Worm (Caenorhabditis elegans) whole organism, L1 larva: ENCODE measurements around the gene R08C7.1.

Experiments
- aha-1 ChIP-seq: fragments of 150-350 bp; optimal IDR thresholded peaks from 2 replicates; lab custom pipeline; 2014; ENCODE audit warnings: missing biosample characterization, missing genetic modification characterization
- ceh-82 ChIP-seq, 3 experiments: fragments of 150-350 bp in 1 of 3; sonication (generic microtip) in 2 of 3; optimal IDR thresholded peaks; 2 replicates each; lab custom pipeline; 2014 to 2017; ENCODE audit warnings: missing biosample characterization in 3 of 3, missing genetic modification characterization in 3 of 3
- lin-15B ChIP-seq: fragments of 150-350 bp; sonication (generic microtip); optimal IDR thresholded peaks from 3 replicates; lab custom pipeline; 2014; ENCODE audit warnings: missing biosample characterization, missing genetic modification characterization
- nhr-12 ChIP-seq: sonication (generic microtip); optimal IDR thresholded peaks from 2 replicates; lab custom pipeline; 2017; ENCODE audit warnings: missing biosample characterization, missing genetic modification characterization
- nhr-28 ChIP-seq: fragments of 150-350 bp; optimal IDR thresholded peaks from 2 replicates; lab custom pipeline; 2014; ENCODE audit warnings: missing biosample characterization, missing genetic modification characterization

ce11 chrIV:4469055-4469454 is 17.4 kb downstream of the R08C7.1 start:
- TF ChIP-seq nhr-28 (tag; lab: Kevin White, UChicago) (no peak), lin-15B (tag; lab: Kevin White, UChicago) (no peak), nhr-12 (tag; lab: Kevin White, UChicago) (no peak), ceh-82 (tag; optimal IDR thresholded peaks at IDR 0.05; lab: Kevin White, UChicago) (no peak), aha-1 (tag; lab: Kevin White, UChicago) (no peak)
